Fruit fly (Drosophila melanogaster) whole organism, embryonic: Measurements from ENCODE around the gene CG3652.

ENCODE experiments used
- Abd-B ChIP-seq: fragments of 200-800 bp; sonication (Bioruptor generic); optimal IDR thresholded peaks from 2 replicates; lab custom pipeline; 2018; ENCODE audit warnings: missing biosample characterization, mild to moderate bottlenecking, missing genetic modification characterization, moderate library complexity
- Awh ChIP-seq: fragments of 200-800 bp; sonication (Bioruptor generic); IDR thresholded peaks from 2 replicates; pipeline ENCODE4, ENCODE4 v1.3.6; 2022; ENCODE audit warnings: missing biosample characterization, missing genetic modification characterization
- Bgb ChIP-seq: fragments of 200-800 bp; sonication (Bioruptor generic); IDR thresholded peaks from 2 replicates; pipeline ENCODE4 v1.3.6; 2022; ENCODE audit warnings: missing biosample characterization, missing genetic modification characterization; ENCODE audit not compliant: partially characterized antibody
- CG12219 ChIP-seq: fragments of 200-800 bp; sonication (Bioruptor generic); optimal IDR thresholded peaks from 3 replicates; lab custom pipeline; 2018; ENCODE audit warnings: missing biosample characterization, mild to moderate bottlenecking, missing genetic modification characterization
- CG18619 ChIP-seq: fragments of 200-800 bp; sonication (Bioruptor generic); optimal IDR thresholded peaks from 3 replicates; lab custom pipeline; 2017; ENCODE audit warnings: missing biosample characterization, mild to moderate bottlenecking, missing genetic modification characterization
- CG2120 ChIP-seq: fragments of 200-800 bp; sonication (Bioruptor generic); optimal IDR thresholded peaks from 3 replicates; lab custom pipeline; 2016; ENCODE audit warnings: missing biosample characterization, missing genetic modification characterization
- CG2129 ChIP-seq: fragments of 200-800 bp; sonication (Bioruptor generic); IDR thresholded peaks from 2 replicates; pipeline ENCODE4 v1.3.6; 2022; ENCODE audit warnings: missing biosample characterization, missing genetic modification characterization; ENCODE audit not compliant: partially characterized antibody
- CG2199 ChIP-seq: fragments of 200-800 bp; sonication (Bioruptor generic); IDR thresholded peaks from 3 replicates; pipeline ENCODE4 v1.3.6; 2022; ENCODE audit warnings: missing biosample characterization, missing genetic modification characterization
- CG30403 ChIP-seq: fragments of 200-800 bp; sonication (Bioruptor generic); optimal IDR thresholded peaks from 3 replicates; lab custom pipeline; 2016; ENCODE audit warnings: missing biosample characterization, missing genetic modification characterization
- CG31224 ChIP-seq: fragments of 200-800 bp; sonication (Bioruptor generic); IDR thresholded peaks from 2 replicates; pipeline ENCODE4 v1.3.6; 2022; ENCODE audit warnings: missing biosample characterization, missing genetic modification characterization
- CG7745 ChIP-seq: fragments of 200-800 bp; sonication (Bioruptor generic); optimal IDR thresholded peaks from 2 replicates; lab custom pipeline; 2018; ENCODE audit warnings: missing biosample characterization, mild to moderate bottlenecking, missing genetic modification characterization, moderate library complexity
- CG8281 ChIP-seq: fragments of 200-800 bp; sonication (Bioruptor generic); optimal IDR thresholded peaks from 2 replicates; lab custom pipeline; 2018; ENCODE audit warnings: missing biosample characterization, mild to moderate bottlenecking, missing genetic modification characterization, moderate library complexity
- CG9817 ChIP-seq: fragments of 200-800 bp; sonication (Bioruptor generic); optimal IDR thresholded peaks from 2 replicates; lab custom pipeline; 2018; ENCODE audit warnings: missing biosample characterization, mild to moderate bottlenecking, missing genetic modification characterization, moderate library complexity
- D ChIP-seq, 2 experiments: fragments of 200-800 bp in 1 of 2; fragments of >200 bp in 1 of 2; sonication (Bioruptor generic) in 1 of 2; optimal IDR thresholded peaks; 2 replicates in 1 of 2; 3 replicates in 1 of 2; lab custom pipeline; 2017; ENCODE audit warnings: mild to moderate bottlenecking in 1 of 2, missing biosample characterization in 1 of 2, missing genetic modification characterization in 1 of 2, missing genetic modification reagents in 1 of 2
- D19A ChIP-seq: fragments of 200-800 bp; optimal IDR thresholded peaks from 3 replicates; lab custom pipeline; 2019; ENCODE audit warnings: missing biosample characterization, mild to moderate bottlenecking, missing genetic modification characterization, moderate library complexity
- Dad ChIP-seq: fragments of 200-800 bp; sonication (Bioruptor generic); optimal IDR thresholded peaks from 3 replicates; lab custom pipeline; 2016; ENCODE audit warnings: missing biosample characterization, missing genetic modification characterization
- Deaf1 ChIP-seq: fragments of 200-800 bp; optimal IDR thresholded peaks from 3 replicates; lab custom pipeline; 2019; ENCODE audit warnings: missing biosample characterization, mild to moderate bottlenecking, missing genetic modification characterization, moderate library complexity
- Hey ChIP-seq: fragments of 200-800 bp; sonication (Bioruptor generic); optimal IDR thresholded peaks from 3 replicates; lab custom pipeline; 2018; ENCODE audit warnings: missing biosample characterization, mild to moderate bottlenecking, missing genetic modification characterization
- Hr51 ChIP-seq, 2 experiments: fragments of 200-800 bp; sonication (Bioruptor generic); optimal IDR thresholded peaks; 2 replicates in 1 of 2; 3 replicates in 1 of 2; lab custom pipeline; 2016 to 2018; ENCODE audit warnings: missing biosample characterization in 2 of 2, missing genetic modification characterization in 2 of 2, mild to moderate bottlenecking in 1 of 2, moderate library complexity in 1 of 2
- MBD-R2 ChIP-seq: fragments of 200-800 bp; sonication (Bioruptor generic); IDR thresholded peaks from 2 replicates; pipeline ENCODE4 v1.3.6; 2022; ENCODE audit warnings: missing biosample characterization, missing genetic modification characterization
- Med ChIP-seq: fragments of 200-800 bp; sonication (Bioruptor generic); peaks from one replicate; lab custom pipeline; 2016; ENCODE audit warnings: missing biosample characterization, missing genetic modification characterization, mild to moderate bottlenecking, inconsistent platforms, moderate library complexity
- NFAT ChIP-seq: fragments of 200-800 bp; sonication (Bioruptor generic); IDR thresholded peaks from 2 replicates; pipeline ENCODE4 v1.3.6; 2022; ENCODE audit warnings: missing biosample characterization, missing genetic modification characterization
- Nf-YC ChIP-seq: fragments of 200-800 bp; optimal IDR thresholded peaks from 3 replicates; lab custom pipeline; 2019; ENCODE audit warnings: missing biosample characterization, mild to moderate bottlenecking, missing genetic modification characterization, moderate library complexity
- Scr ChIP-seq: fragments of 200-800 bp; sonication (Bioruptor generic); IDR thresholded peaks from 2 replicates; pipeline ENCODE4 v1.3.6; 2022; ENCODE audit warnings: missing biosample characterization, missing genetic modification characterization; ENCODE audit not compliant: partially characterized antibody
- ase ChIP-seq: fragments of 200-800 bp; sonication (Bioruptor generic); IDR thresholded peaks from 3 replicates; pipeline ENCODE4 v1.3.6; 2022; ENCODE audit warnings: missing biosample characterization, missing genetic modification characterization
- bbx ChIP-seq: fragments of 200-800 bp; sonication (Bioruptor generic); IDR thresholded peaks from 2 replicates; pipeline ENCODE4 v1.3.6; 2022; ENCODE audit warnings: missing biosample characterization, missing genetic modification characterization; ENCODE audit not compliant: partially characterized antibody
- fd3F ChIP-seq: fragments of 200-800 bp; sonication (Bioruptor generic); optimal IDR thresholded peaks from 2 replicates; lab custom pipeline; 2018; ENCODE audit warnings: missing biosample characterization, mild to moderate bottlenecking, missing genetic modification characterization, moderate library complexity
- gsb-n ChIP-seq: fragments of 200-800 bp; sonication (Bioruptor generic); optimal IDR thresholded peaks from 3 replicates; lab custom pipeline; 2018; ENCODE audit warnings: missing biosample characterization, mild to moderate bottlenecking, missing genetic modification characterization
- hth ChIP-seq: fragments of >200 bp; optimal IDR thresholded peaks from 2 replicates; lab custom pipeline; 2017; ENCODE audit warnings: inconsistent platforms
- kni ChIP-seq: fragments of 200-800 bp; sonication (Bioruptor generic); optimal IDR thresholded peaks from 3 replicates; lab custom pipeline; 2017; ENCODE audit warnings: mild to moderate bottlenecking, missing biosample characterization, missing genetic modification reagents, missing genetic modification characterization
- lab ChIP-seq: fragments of 200-800 bp; sonication (Bioruptor generic); optimal IDR thresholded peaks from 3 replicates; lab custom pipeline; 2017; ENCODE audit warnings: missing biosample characterization, missing genetic modification characterization, mild to moderate bottlenecking, moderate library complexity, missing genetic modification reagents
- lov ChIP-seq, 2 experiments: fragments of 200-800 bp in 1 of 2; fragments of >200 bp in 1 of 2; sonication (Bioruptor generic) in 1 of 2; IDR thresholded peaks in 1 of 2; optimal IDR thresholded peaks in 1 of 2; 2 replicates in 1 of 2; 3 replicates in 1 of 2; pipeline versions ENCODE4 v1.3.6 to Lab custom; 2017 to 2022; ENCODE audit warnings: missing biosample characterization in 1 of 2, missing genetic modification characterization in 1 of 2
- nerfin-2 ChIP-seq: fragments of 200-800 bp; sonication (Bioruptor generic); IDR thresholded peaks from 2 replicates; pipeline ENCODE4 v1.3.6; 2022; ENCODE audit warnings: missing biosample characterization, missing genetic modification characterization; ENCODE audit not compliant: partially characterized antibody
- odd ChIP-seq: fragments of 200-800 bp; sonication (Bioruptor generic); optimal IDR thresholded peaks from 2 replicates; lab custom pipeline; 2017; ENCODE audit warnings: missing biosample characterization, mild to moderate bottlenecking, missing genetic modification characterization
- onecut ChIP-seq: fragments of 200-800 bp; sonication (Bioruptor generic); IDR thresholded peaks from 2 replicates; pipeline ENCODE4 v1.3.6; 2022; ENCODE audit warnings: missing biosample characterization, missing genetic modification characterization
- pan ChIP-seq, 4 experiments: fragments of >200 bp in 3 of 4; fragments of 200-800 bp in 1 of 4; sonication (Bioruptor generic) in 1 of 4; optimal IDR thresholded peaks in 3 of 4; IDR thresholded peaks in 1 of 4; 2 replicates each; pipeline versions ENCODE4 v1.3.6 to Lab custom; 2017 to 2022; ENCODE audit warnings: missing biosample characterization in 2 of 4, missing genetic modification characterization in 2 of 4, mixed read lengths in 1 of 4
- pb ChIP-seq: fragments of 200-800 bp; sonication (Bioruptor generic); optimal IDR thresholded peaks from 3 replicates; lab custom pipeline; 2016; ENCODE audit warnings: missing biosample characterization, missing genetic modification characterization
- scrt ChIP-seq: fragments of 200-800 bp; sonication (Bioruptor generic); optimal IDR thresholded peaks from 2 replicates; lab custom pipeline; 2018; ENCODE audit warnings: missing biosample characterization, mild to moderate bottlenecking, missing genetic modification characterization, moderate library complexity
- sd ChIP-seq: fragments of 200-800 bp; sonication (Bioruptor generic); optimal IDR thresholded peaks from 3 replicates; lab custom pipeline; 2018; ENCODE audit warnings: missing biosample characterization, mild to moderate bottlenecking, missing genetic modification characterization, moderate library complexity
- seq ChIP-seq: fragments of 200-800 bp; sonication (Bioruptor generic); IDR thresholded peaks from 2 replicates; pipeline ENCODE4 v1.3.6; 2022; ENCODE audit warnings: missing biosample characterization, missing genetic modification characterization
- sqz ChIP-seq: fragments of 200-800 bp; sonication (Bioruptor generic); optimal IDR thresholded peaks from 3 replicates; lab custom pipeline; 2018; ENCODE audit warnings: missing biosample characterization, mild to moderate bottlenecking, missing genetic modification characterization
- tup ChIP-seq: fragments of 200-800 bp; sonication (Bioruptor generic); optimal IDR thresholded peaks from 2 replicates; lab custom pipeline; 2016; ENCODE audit warnings: missing biosample characterization, mild to moderate bottlenecking, missing genetic modification characterization, moderate library complexity
- twi ChIP-seq: fragments of 200-800 bp; optimal IDR thresholded peaks from 2 replicates; lab custom pipeline; 2019; ENCODE audit warnings: missing biosample characterization, mild to moderate bottlenecking, missing genetic modification characterization, moderate library complexity
- vnd ChIP-seq: fragments of 200-800 bp; sonication (Bioruptor generic); IDR thresholded peaks from 3 replicates; pipeline ENCODE4 v1.3.6; 2022; ENCODE audit warnings: missing biosample characterization, missing genetic modification characterization; ENCODE audit not compliant: partially characterized antibody
- z ChIP-seq: fragments of 200-800 bp; sonication (Bioruptor generic); IDR thresholded peaks from 3 replicates; pipeline ENCODE4 v1.3.6; 2022; ENCODE audit warnings: missing biosample characterization, missing genetic modification characterization

CG3652 gene

dm6 chr2L:4346619-4347310 is 46.9 kb downstream of the CG3652 start (continued):
- TF ChIP-seq CG18619 (GFP tag; lab: Kevin White, UChicago) (no peak), nerfin-2 (GFP tag; lab: Robert Waterston, UW) (0 out of 2 replicates have a peak, but pooled peaks have one; percentile 41), CG7745 (tag; lab: Kevin White, UChicago) (peak; percentile 98), sd (peak; percentile 90), CG30403 (GFP tag; lab: Kevin White, UChicago) (no peak), lov (optimal IDR thresholded peaks at IDR 0.05; lab: Kevin White, UChicago) (no peak), lov (GFP tag; IDR thresholded peaks at IDR 0.05; lab: Robert Waterston, UW) (peak; percentile 75; the same call in 1 of the 3 replicates), fd3F (GFP tag; lab: Kevin White, UChicago) (no peak), scrt (GFP tag; lab: Kevin White, UChicago) (peak; percentile 24), vnd (0 out of 3 replicates have a peak, but pooled peaks have one; percentile 30), CG2129 (0 out of 2 replicates have a peak, but pooled peaks have one; percentile 4), Med (GFP tag; lab: Kevin White, UChicago) (peak; percentile 76), Abd-B (GFP tag; lab: Kevin White, UChicago) (peak; percentile 18), CG12219 (GFP tag; lab: Kevin White, UChicago) (no peak), CG2199 (peak; percentile 57; the same call in 2 of the 3 replicates), pb (no peak), Scr (GFP tag; lab: Robert Waterston, UW) (0 out of 2 replicates have a peak, but pooled peaks have one; percentile 9), D19A (tag; lab: Kevin White, UChicago) (peak; percentile 18), kni (GFP tag; lab: Kevin White, UChicago) (peak; percentile 77), seq (GFP tag; lab: Robert Waterston, UW) (peak; percentile 72; the same call in 1 of the 2 replicates), ase (no peak), Awh (GFP tag; lab: Robert Waterston, UW) (no peak), onecut (peak; percentile 88), Hr51 (GFP tag; optimal IDR thresholded peaks at IDR 0.05; lab: Kevin White, UChicago) (peak in 1 of 2 experiments; percentile 42), CG9817 (tag; lab: Kevin White, UChicago) (no peak), CG31224 (GFP tag; lab: Robert Waterston, UW) (peak; percentile 97), Deaf1 (tag; lab: Kevin White, UChicago) (peak; percentile 58), bbx (GFP tag; lab: Robert Waterston, UW) (peak; percentile 60), CG8281 (no peak), sqz (peak; percentile 53), twi (tag; lab: Kevin White, UChicago) (peak; percentile 40), tup (peak; percentile 34), MBD-R2 (GFP tag; lab: Robert Waterston, UW) (peak; percentile 21), CG2120 (GFP tag; lab: Kevin White, UChicago) (no peak), pan (optimal IDR thresholded peaks at IDR 0.05; lab: Kevin White, UChicago) (peak in 1 of 2 experiments; percentile 80), pan (GFP tag; optimal IDR thresholded peaks at IDR 0.05 in 1 of 2, IDR thresholded peaks at IDR 0.05 in 1 of 2) (peak in 1 of 2 experiments; percentile 86), hth (no peak), Bgb (GFP tag; lab: Robert Waterston, UW) (peak; percentile 30; the same call in 1 of the 2 replicates), odd (no peak), lab (no peak), Hey (tag; lab: Kevin White, UChicago) (peak; percentile 33), Dad (GFP tag; lab: Kevin White, UChicago) (no peak), D (optimal IDR thresholded peaks at IDR 0.05; lab: Kevin White, UChicago) (peak; percentile 28), D (GFP tag; optimal IDR thresholded peaks at IDR 0.05; lab: Kevin White, UChicago) (no peak), NFAT (GFP tag; lab: Robert Waterston, UW) (peak; percentile 47; the same call in 1 of the 2 replicates), gsb-n (tag; lab: Kevin White, UChicago) (peak; percentile 92), z (peak; percentile 86; the same call in 2 of the 3 replicates), Nf-YC (tag; lab: Kevin White, UChicago) (peak; percentile 62)
